Worm (Caenorhabditis elegans): ENCODE data around the gene tsp-10.
A peak's percentile ranks its signal among the peaks of the same experiment; 100 is the strongest.

tsp-10 gene

ce11 chrII:6718221-6718620, at the start of gene tsp-10:
Gene tsp-10, plus strand, starts transcription at chrII:6718586.
- no peak for TF ChIP-seq ztf-18 (tag; optimal IDR thresholded peaks at IDR 0.05)
- TF ChIP-seq ztf-26 (tag; optimal IDR thresholded peaks at IDR 0.05), result no peak
- TF ChIP-seq egrh-3 (GFP tag; IDR thresholded peaks at IDR 0.05), result no peak
- TF ChIP-seq fkh-3 (tag; optimal IDR thresholded peaks at IDR 0.05), result no peak
- no peak for TF ChIP-seq snpc-1.1 (tag; optimal IDR thresholded peaks at IDR 0.05; ENCODE audit: insufficient read depth)
- no peak for TF ChIP-seq K11D2.4 (GFP tag; IDR thresholded peaks at IDR 0.05)
- no peak for TF ChIP-seq nhr-80 (tag; optimal IDR thresholded peaks at IDR 0.05)
- no peak for TF ChIP-seq B0336.3 (GFP tag; IDR thresholded peaks at IDR 0.05)
- no peak for TF ChIP-seq atf-7 (tag; optimal IDR thresholded peaks at IDR 0.05)
- no peak for TF ChIP-seq F49E8.2 (tag; optimal IDR thresholded peaks at IDR 0.05; ENCODE audit: insufficient read depth)
- no peak for TF ChIP-seq T26A5.8 (tag; optimal IDR thresholded peaks at IDR 0.05)
- no peak for TF ChIP-seq nfya-2 (GFP tag; IDR thresholded peaks at IDR 0.05)
- no peak for TF ChIP-seq hmg-20 (GFP tag; IDR thresholded peaks at IDR 0.05)
- no peak for TF ChIP-seq madf-3 (GFP tag; IDR thresholded peaks at IDR 0.05)

ce11 chrII:6673894-6674293, 44.5 kb upstream of the tsp-10 start, which contains the start of gene H43E16.1:
Gene H43E16.1, plus strand, starts transcription at chrII:6674268.
- TF ChIP-seq zim-3 (tag; optimal IDR thresholded peaks at IDR 0.05) (no peak), zfh-2 (GFP tag; conservative IDR thresholded peaks at IDR 0.05) (no peak), ceh-40 (GFP tag; IDR thresholded peaks at IDR 0.05) (no peak), chd-7 (tag; optimal IDR thresholded peaks at IDR 0.05) (no peak), nhr-80 (tag; optimal IDR thresholded peaks at IDR 0.05) (peak; percentile 64)

DNA sequence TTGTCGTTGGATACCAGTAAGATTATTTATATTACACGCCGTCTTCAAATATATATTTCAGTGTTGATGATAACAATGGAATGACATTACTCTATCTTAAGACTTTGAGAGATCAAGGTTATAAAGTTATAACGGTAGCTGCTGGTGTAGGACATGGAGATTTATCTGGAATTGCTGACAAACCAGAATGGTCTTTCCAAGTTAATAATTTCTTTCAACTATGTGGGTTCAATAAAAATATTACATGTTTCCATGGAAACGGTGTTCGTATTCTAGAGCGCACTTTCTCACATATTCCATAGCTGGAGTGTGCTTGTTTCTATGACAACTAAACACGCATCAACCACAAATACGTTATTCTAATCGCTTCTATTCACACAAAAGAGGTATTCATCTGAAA, 38.7 kb upstream of the tsp-10 start, which contains the start of gene ift-74:
ift-74 (plus strand) TSS at position 301 of the 400 bp plus-strand sequence.
- TF ChIP-seq mxl-1 (tag; optimal IDR thresholded peaks at IDR 0.05), result no peak
- TF ChIP-seq K12H6.12 (tag; optimal IDR thresholded peaks at IDR 0.05), result no peak
- TF ChIP-seq ztf-3 (GFP tag; optimal IDR thresholded peaks at IDR 0.05), result no peak
- TF ChIP-seq ztf-22 (GFP tag; optimal IDR thresholded peaks at IDR 0.05), result no peak
- TF ChIP-seq unc-62 (GFP tag; optimal IDR thresholded peaks at IDR 0.05), result no peak
- no peak for TF ChIP-seq Y67H2A.10 (GFP tag; conservative IDR thresholded peaks at IDR 0.05)
- TF ChIP-seq hrde-1 (tag; optimal IDR thresholded peaks at IDR 0.05; ENCODE audit: borderline replicate concordance), result no peak
- TF ChIP-seq rcor-1 (GFP tag; IDR thresholded peaks at IDR 0.05), result no peak
- TF ChIP-seq aptf-2 (GFP tag; conservative IDR thresholded peaks at IDR 0.05), result no peak
- no peak for TF ChIP-seq dpl-1 (GFP tag; optimal IDR thresholded peaks at IDR 0.05)
- TF ChIP-seq somi-1 (GFP tag; optimal IDR thresholded peaks at IDR 0.05), result no peak
- no peak for TF ChIP-seq B0336.3 (GFP tag; IDR thresholded peaks at IDR 0.05)
- no peak for TF ChIP-seq hmg-20 (GFP tag; IDR thresholded peaks at IDR 0.05)
- no peak for TF ChIP-seq ceh-79 (tag; optimal IDR thresholded peaks at IDR 0.05)
- no peak for TF ChIP-seq him-1 (tag; optimal IDR thresholded peaks at IDR 0.05)
- TF ChIP-seq dpff-1 (tag; optimal IDR thresholded peaks at IDR 0.05), result no peak

- TF ChIP-seq nhr-80 (tag; optimal IDR thresholded peaks at IDR 0.05) (peak; percentile 43), B0261.1 (tag; optimal IDR thresholded peaks at IDR 0.05) (no peak)
Observed at ce11 chrII:6681478-6681877, 36.9 kb upstream of the tsp-10 start.

ce11 chrII:6682918-6683317, 35.5 kb upstream of the tsp-10 start:
- TF ChIP-seq F33H1.4 (GFP tag; IDR thresholded peaks at IDR 0.05), result peak; percentile 89
- no peak for TF ChIP-seq lag-1 (GFP tag; IDR thresholded peaks at IDR 0.05)
- peak; percentile 55 for TF ChIP-seq F49E8.2 (tag; optimal IDR thresholded peaks at IDR 0.05; ENCODE audit: insufficient read depth)
- TF ChIP-seq nhr-90 (tag; optimal IDR thresholded peaks at IDR 0.05), result no peak
- no peak for TF ChIP-seq C06A6.2 (GFP tag; conservative IDR thresholded peaks at IDR 0.05)
- TF ChIP-seq ceh-91 (GFP tag; IDR thresholded peaks at IDR 0.05), result peak; percentile 47; the same call in 1 of the 2 replicates
- peak; percentile 9 for TF ChIP-seq tbp1 (GFP tag; optimal IDR thresholded peaks at IDR 0.05)
- peak; percentile 95 for TF ChIP-seq lsl-1 (GFP tag; optimal IDR thresholded peaks at IDR 0.05)
- peak; percentile 82 for TF ChIP-seq madf-8 (GFP tag; conservative IDR thresholded peaks at IDR 0.05)
- TF ChIP-seq D2030.7 (GFP tag; IDR thresholded peaks at IDR 0.05), result peak; percentile 70
- 0 out of 2 replicates have a peak, but pooled peaks have one; percentile 46 for TF ChIP-seq pbrm-1 (GFP tag; IDR thresholded peaks at IDR 0.05)
- TF ChIP-seq xnd-1 (tag; optimal IDR thresholded peaks at IDR 0.05), result peak; percentile 81
- TF ChIP-seq madf-6 (GFP tag; IDR thresholded peaks at IDR 0.05), result peak; percentile 92

Data from whole organism, young adult.